Comparison of ENCODE assay signal across 1 fruit fly cellular context in the genomic region with DNA sequence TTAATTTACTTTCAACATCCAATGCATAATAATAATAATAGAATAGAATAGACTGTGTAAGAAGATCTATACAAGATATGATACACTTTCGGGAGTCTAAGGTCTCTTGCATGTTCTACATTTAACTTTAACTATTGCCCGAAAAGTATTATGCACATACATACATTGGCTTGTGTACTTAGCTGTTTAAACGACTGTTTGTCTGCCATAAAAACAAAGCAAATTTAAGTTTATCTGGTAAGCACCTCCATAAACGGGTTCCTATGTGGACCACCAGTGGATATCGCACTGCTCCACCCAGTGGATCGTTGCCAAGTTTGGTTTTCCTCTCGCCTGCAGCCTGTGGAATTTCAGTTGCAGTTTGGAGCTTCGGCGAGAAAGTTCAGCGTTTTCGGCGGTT.
TF ChIP-seq lines count a peak whose summit lies in the region.

No protein-coding gene starts in this region.

TF ChIP-seq in whole organism, embryonic, 481 proteins besides CTCF, POLR2A, EP300 and RAD21 (continued from another document):
- TF ChIP-seq CG42726 (GFP tag; IDR thresholded peaks at IDR 0.05; lab: Robert Waterston, UW; ENCODE audit: partially characterized antibody) (no peak), fu2 (GFP tag; optimal IDR thresholded peaks at IDR 0.05; lab: Kevin White, UChicago) (no peak), CG17612 (GFP tag; IDR thresholded peaks at IDR 0.05; lab: Robert Waterston, UW) (no peak), eyg (GFP tag; optimal IDR thresholded peaks at IDR 0.05; lab: Kevin White, UChicago) (peak; percentile 61), disco-r (GFP tag; optimal IDR thresholded peaks at IDR 0.05; lab: Kevin White, UChicago) (no peak), ro (GFP tag; IDR thresholded peaks at IDR 0.05; lab: Robert Waterston, UW) (no peak), CG30020 (tag; optimal IDR thresholded peaks at IDR 0.05; lab: Kevin White, UChicago) (no peak), CG6791 (GFP tag; IDR thresholded peaks at IDR 0.05; lab: Robert Waterston, UW; ENCODE audit: partially characterized antibody) (no peak), ase (GFP tag; IDR thresholded peaks at IDR 0.05; lab: Robert Waterston, UW) (no peak), CG17361 (GFP tag; IDR thresholded peaks at IDR 0.05; lab: Robert Waterston, UW) (no peak), CG11093 (GFP tag; IDR thresholded peaks at IDR 0.05; lab: Robert Waterston, UW) (no peak), Usf (GFP tag; optimal IDR thresholded peaks at IDR 0.05; lab: Kevin White, UChicago) (no peak), oc (tag; optimal IDR thresholded peaks at IDR 0.05; lab: Kevin White, UChicago) (no peak), Atf3 (GFP tag; optimal IDR thresholded peaks at IDR 0.05; lab: Kevin White, UChicago) (no peak), CG5245 (GFP tag; optimal IDR thresholded peaks at IDR 0.05; lab: Kevin White, UChicago) (no peak), kah (GFP tag; optimal IDR thresholded peaks at IDR 0.05; lab: Kevin White, UChicago) (no peak), H2.0 (GFP tag; IDR thresholded peaks at IDR 0.05; lab: Robert Waterston, UW) (no peak), CG7271 (tag; optimal IDR thresholded peaks at IDR 0.05; lab: Kevin White, UChicago) (no peak), Rfx (GFP tag; IDR thresholded peaks at IDR 0.05; lab: Robert Waterston, UW) (no peak), Xbp1 (GFP tag; optimal IDR thresholded peaks at IDR 0.05; lab: Kevin White, UChicago) (no peak), Tbp (GFP tag; optimal IDR thresholded peaks at IDR 0.05; lab: Kevin White, UChicago) (no peak), CG43689 (GFP tag; IDR thresholded peaks at IDR 0.05; lab: Robert Waterston, UW) (no peak), otp (GFP tag; IDR thresholded peaks at IDR 0.05; lab: Robert Waterston, UW) (no peak), chn (GFP tag; optimal IDR thresholded peaks at IDR 0.05; lab: Kevin White, UChicago) (no peak), NC2α (GFP tag; optimal IDR thresholded peaks at IDR 0.05; lab: Kevin White, UChicago) (no peak), Poxn (GFP tag; IDR thresholded peaks at IDR 0.05; lab: Robert Waterston, UW) (no peak), CG11085 (GFP tag; IDR thresholded peaks at IDR 0.05; lab: Robert Waterston, UW) (no peak), zen (tag; optimal IDR thresholded peaks at IDR 0.05; lab: Kevin White, UChicago) (no peak), al (GFP tag; IDR thresholded peaks at IDR 0.05; lab: Robert Waterston, UW) (no peak), onecut (GFP tag; IDR thresholded peaks at IDR 0.05; lab: Robert Waterston, UW) (no peak), dimm (GFP tag; IDR thresholded peaks at IDR 0.05; lab: Robert Waterston, UW) (no peak), gsb (GFP tag; IDR thresholded peaks at IDR 0.05; lab: Robert Waterston, UW) (no peak), caup (GFP tag; optimal IDR thresholded peaks at IDR 0.05; lab: Kevin White, UChicago; ENCODE audit: severe bottlenecking) (peak; percentile 41), CG6683 (GFP tag; optimal IDR thresholded peaks at IDR 0.05; lab: Kevin White, UChicago) (no peak), CoRest (tag; optimal IDR thresholded peaks at IDR 0.05; lab: Kevin White, UChicago) (no peak), CG10321 (GFP tag; IDR thresholded peaks at IDR 0.05; lab: Robert Waterston, UW) (no peak), CG31224 (GFP tag; IDR thresholded peaks at IDR 0.05; lab: Robert Waterston, UW) (no peak), dati (GFP tag; IDR thresholded peaks at IDR 0.05; lab: Robert Waterston, UW) (no peak), scrt (GFP tag; optimal IDR thresholded peaks at IDR 0.05; lab: Kevin White, UChicago) (peak; percentile 25), ap (GFP tag; IDR thresholded peaks at IDR 0.05; lab: Robert Waterston, UW) (no peak), E2f2 (GFP tag; IDR thresholded peaks at IDR 0.05; lab: Robert Waterston, UW) (no peak), repo (GFP tag; optimal IDR thresholded peaks at IDR 0.05; lab: Kevin White, UChicago) (no peak), her (GFP tag; optimal IDR thresholded peaks at IDR 0.05; lab: Kevin White, UChicago) (no peak), gsb-n (tag; optimal IDR thresholded peaks at IDR 0.05; lab: Kevin White, UChicago) (peak; percentile 11), CG1529 (GFP tag; optimal IDR thresholded peaks at IDR 0.05; lab: Kevin White, UChicago) (no peak), NC2β (GFP tag; optimal IDR thresholded peaks at IDR 0.05; lab: Kevin White, UChicago) (no peak), CG34376 (GFP tag; optimal IDR thresholded peaks at IDR 0.05; lab: Kevin White, UChicago) (no peak), luna (GFP tag; optimal IDR thresholded peaks at IDR 0.05; lab: Kevin White, UChicago) (no peak), CG16815 (GFP tag; optimal IDR thresholded peaks at IDR 0.05; lab: Kevin White, UChicago) (no peak), Ssrp (tag; optimal IDR thresholded peaks at IDR 0.05; lab: Kevin White, UChicago) (no peak), ewg (GFP tag; optimal IDR thresholded peaks at IDR 0.05; lab: Kevin White, UChicago) (no peak), CG10543 (GFP tag; optimal IDR thresholded peaks at IDR 0.05; lab: Kevin White, UChicago) (no peak), Doc2 (GFP tag; IDR thresholded peaks at IDR 0.05; lab: Robert Waterston, UW) (no peak), Kr (GFP tag; optimal IDR thresholded peaks at IDR 0.05; lab: Kevin White, UChicago) (no peak), pho (GFP tag; optimal IDR thresholded peaks at IDR 0.05; lab: Kevin White, UChicago) (no peak), CG8765 (GFP tag; IDR thresholded peaks at IDR 0.05; lab: Robert Waterston, UW) (no peak), trem (tag; optimal IDR thresholded peaks at IDR 0.05; lab: Kevin White, UChicago) (no peak), CG2889 (GFP tag; IDR thresholded peaks at IDR 0.05; lab: Robert Waterston, UW) (no peak), CG10431 (GFP tag; optimal IDR thresholded peaks at IDR 0.05; lab: Kevin White, UChicago) (no peak), sna (GFP tag; IDR thresholded peaks at IDR 0.05; lab: Robert Waterston, UW; ENCODE audit: partially characterized antibody) (no peak), ind (GFP tag; optimal IDR thresholded peaks at IDR 0.05; lab: Kevin White, UChicago) (no peak)
TF ChIP-seq in whole organism, embryonic: peak in this region for 63.
